Worm (Caenorhabditis elegans): ENCODE measurements around the gene F08F1.4.
A peak's percentile ranks its signal among the peaks of the same experiment; 100 is the strongest.
"Not testable (repeated sequence)": the region's sequence is repeated elsewhere in the genome, so short reads cannot be mapped to it uniquely, and the experiment has no call there.

F08F1.4 gene

ce11 chrX:8406815-8407214, 6.4 kb upstream of the F08F1.4 start:
- TF ChIP-seq nhr-237 (tag; optimal IDR thresholded peaks at IDR 0.05) (no peak), zag-1 (tag; optimal IDR thresholded peaks at IDR 0.05) (no peak), ztf-1 (GFP tag; conservative IDR thresholded peaks at IDR 0.05) (no peak), C34F6.9 (tag; optimal IDR thresholded peaks at IDR 0.05) (no peak), dmd-4 (tag; optimal IDR thresholded peaks at IDR 0.05) (no peak), peb-1 (tag; optimal IDR thresholded peaks at IDR 0.05) (no peak), unc-62 (GFP tag; optimal IDR thresholded peaks at IDR 0.05) (no peak), fos-1 (tag; optimal IDR thresholded peaks at IDR 0.05) (no peak), elt-1 (tag; optimal IDR thresholded peaks at IDR 0.05) (no peak), nhr-10 (tag; optimal IDR thresholded peaks at IDR 0.05) (no peak), sem-4 (tag; optimal IDR thresholded peaks at IDR 0.05) (no peak), ztf-4 (tag; optimal IDR thresholded peaks at IDR 0.05) (no peak), nhr-77 (tag; optimal IDR thresholded peaks at IDR 0.05) (no peak), mab-5 (tag; optimal IDR thresholded peaks at IDR 0.05) (no peak), lin-11 (tag; optimal IDR thresholded peaks at IDR 0.05) (no peak), ama-1 (optimal IDR thresholded peaks at IDR 0.05) (no peak)

- TF ChIP-seq lin-11 (tag; optimal IDR thresholded peaks at IDR 0.05) (no peak), mdl-1 (tag; optimal IDR thresholded peaks at IDR 0.05) (no peak), F13H6.1 (tag; optimal IDR thresholded peaks at IDR 0.05) (no peak), peb-1 (tag; optimal IDR thresholded peaks at IDR 0.05) (no peak), ceh-16 (tag; optimal IDR thresholded peaks at IDR 0.05) (no peak), zag-1 (tag; optimal IDR thresholded peaks at IDR 0.05) (no peak), alr-1 (tag; optimal IDR thresholded peaks at IDR 0.05) (no peak), nhr-10 (tag; optimal IDR thresholded peaks at IDR 0.05) (no peak), unc-62 (GFP tag; optimal IDR thresholded peaks at IDR 0.05) (no peak), nhr-25 (tag; optimal IDR thresholded peaks at IDR 0.05) (no peak), unc-55 (GFP tag; optimal IDR thresholded peaks at IDR 0.05) (no peak), ztf-1 (GFP tag; conservative IDR thresholded peaks at IDR 0.05) (no peak), ZK546.5 (tag; optimal IDR thresholded peaks at IDR 0.05) (no peak)
Observed at ce11 chrX:8408267-8408666, 5.0 kb upstream of the F08F1.4 start, which contains the start of gene sulp-3. sulp-3 (minus strand) TSS chrX:8408367.

- not testable (repeated sequence) for TF ChIP-seq unc-39 (tag; optimal IDR thresholded peaks at IDR 0.05); Y55F3AM.14 (GFP tag; optimal IDR thresholded peaks at IDR 0.05); dmd-4 (tag; optimal IDR thresholded peaks at IDR 0.05)
Observed at ce11 chrX:8410754-8411153, 2.5 kb upstream of the F08F1.4 start, which contains the start of gene F08F1.9. F08F1.9 (minus strand) TSS chrX:8410854.

ce11 chrX:8416819-8417218, 3.6 kb downstream of the F08F1.4 start, which contains the start of gene ced-8:
ced-8 (minus strand) TSS chrX:8416919.
- no peak for TF ChIP-seq mab-5 (tag; optimal IDR thresholded peaks at IDR 0.05)
- TF ChIP-seq unc-39 (tag; optimal IDR thresholded peaks at IDR 0.05) = no peak
- TF ChIP-seq lin-39 (tag; optimal IDR thresholded peaks at IDR 0.05) = no peak
- no peak for TF ChIP-seq snpc-4 (tag; optimal IDR thresholded peaks at IDR 0.05)
- no peak for TF ChIP-seq F13H6.1 (tag; optimal IDR thresholded peaks at IDR 0.05)
- TF ChIP-seq lsy-2 (tag; optimal IDR thresholded peaks at IDR 0.05) = no peak
- TF ChIP-seq egl-27 (tag; optimal IDR thresholded peaks at IDR 0.05) = no peak
- no peak for TF ChIP-seq elt-3 (tag; optimal IDR thresholded peaks at IDR 0.05)
- TF ChIP-seq blmp-1 (tag; optimal IDR thresholded peaks at IDR 0.05; ENCODE audit: insufficient read depth) = no peak
- TF ChIP-seq unc-55 (GFP tag; optimal IDR thresholded peaks at IDR 0.05) = no peak
- TF ChIP-seq nhr-21 (tag; optimal IDR thresholded peaks at IDR 0.05) = no peak
- no peak for TF ChIP-seq mdl-1 (tag; optimal IDR thresholded peaks at IDR 0.05)
- TF ChIP-seq crh-2 (tag; optimal IDR thresholded peaks at IDR 0.05) = no peak
- TF ChIP-seq nhr-11 (tag; optimal IDR thresholded peaks at IDR 0.05) = no peak
- no peak for TF ChIP-seq alr-1 (tag; optimal IDR thresholded peaks at IDR 0.05)
- no peak for TF ChIP-seq aly-2 (tag; optimal IDR thresholded peaks at IDR 0.05)
- no peak for TF ChIP-seq C34F6.9 (tag; optimal IDR thresholded peaks at IDR 0.05)
- no peak for TF ChIP-seq nhr-237 (tag; optimal IDR thresholded peaks at IDR 0.05)

- TF ChIP-seq fos-1 (tag; optimal IDR thresholded peaks at IDR 0.05) (peak; percentile 19), nhr-6 (tag; optimal IDR thresholded peaks at IDR 0.05) (no peak)
Observed at ce11 chrX:8417727-8418126, 4.5 kb downstream of the F08F1.4 start.

Data from whole organism, L2 larva.